Worm (Caenorhabditis elegans) whole organism, early embryonic: Measurements from ENCODE around the gene Y38H6C.23.

ENCODE experiments used
- F13C5.2 ChIP-seq: sonication (generic microtip); optimal IDR thresholded peaks from 2 replicates; lab custom pipeline; 2017; ENCODE audit warnings: mild to moderate bottlenecking, missing genetic modification characterization, inconsistent platforms, missing compliant biosample characterization
- ama-1 ChIP-seq: fragments of 150-350 bp; optimal IDR thresholded peaks from 2 replicates; lab custom pipeline; 2014
- ceh-13 ChIP-seq: fragments of 200-800 bp; sonication (Bioruptor generic); optimal IDR thresholded peaks from 2 replicates; lab custom pipeline; 2018; ENCODE audit warnings: mild to moderate bottlenecking, missing genetic modification characterization, missing compliant biosample characterization
- ceh-36 ChIP-seq: sonication (generic microtip); optimal IDR thresholded peaks from 2 replicates; lab custom pipeline; 2016; ENCODE audit warnings: missing genetic modification characterization, inconsistent platforms, missing compliant biosample characterization
- ets-7 ChIP-seq: sonication (generic microtip); optimal IDR thresholded peaks from 2 replicates; lab custom pipeline; 2016; ENCODE audit warnings: missing genotype, missing genetic modification characterization, missing compliant biosample characterization
- flt-1 ChIP-seq: fragments of 200-800 bp; sonication (Bioruptor generic); IDR thresholded peaks from 2 replicates; pipeline ENCODE4 v1.3.6; 2022; ENCODE audit warnings: missing genetic modification characterization, missing compliant biosample characterization
- hmbx-1 ChIP-seq: sonication (generic microtip); optimal IDR thresholded peaks from 2 replicates; lab custom pipeline; 2016; ENCODE audit warnings: mild to moderate bottlenecking, missing genetic modification characterization, missing compliant biosample characterization
- hmg-4 ChIP-seq: fragments of 200-800 bp; sonication (Bioruptor generic); optimal IDR thresholded peaks from 2 replicates; lab custom pipeline; 2018; ENCODE audit warnings: mild to moderate bottlenecking, missing genetic modification characterization, missing compliant biosample characterization
- pes-1 ChIP-seq: fragments of 200-800 bp; sonication (Bioruptor generic); IDR thresholded peaks from 2 replicates; pipeline ENCODE4 v1.3.6; 2022; ENCODE audit warnings: missing genetic modification reagents, missing genetic modification characterization, missing compliant biosample characterization
- scrt-1 ChIP-seq: fragments of 200-800 bp; sonication (Bioruptor generic); IDR thresholded peaks from 2 replicates; pipeline ENCODE4 v1.3.6; 2022; ENCODE audit warnings: missing genetic modification characterization, missing compliant biosample characterization
- sea-1 ChIP-seq: fragments of 200-800 bp; sonication (Bioruptor generic); conservative IDR thresholded peaks from 2 replicates; pipeline ENCODE4 v1.3.6; 2022; ENCODE audit warnings: missing genetic modification characterization, missing compliant biosample characterization
- tbx-11 ChIP-seq: fragments of 200-800 bp; sonication (Bioruptor generic); IDR thresholded peaks from 2 replicates; pipeline ENCODE4 v1.3.6; 2022; ENCODE audit warnings: missing genetic modification characterization, missing compliant biosample characterization
- tbx-37 ChIP-seq: fragments of 200-800 bp; sonication (Bioruptor generic); conservative IDR thresholded peaks from 2 replicates; pipeline ENCODE4 v1.3.6; 2022; ENCODE audit warnings: missing genetic modification reagents, missing genetic modification characterization, missing compliant biosample characterization

ce11 chrV:20561795-20562194, 5.6 kb upstream of the Y38H6C.23 start, which contains the start of gene F26F2.1:
- TF ChIP-seq tbx-37 (GFP tag; lab: Robert Waterston, UW) (no peak), ama-1 (lab: Kevin White, UChicago) (no peak), ceh-13 (no peak), F13C5.2 (tag; lab: Kevin White, UChicago) (no peak), sea-1 (GFP tag; lab: Robert Waterston, UW) (no peak), flt-1 (no peak), hmg-4 (GFP tag; lab: Kevin White, UChicago) (no peak), pes-1 (GFP tag; lab: Robert Waterston, UW) (no peak), tbx-11 (GFP tag; lab: Robert Waterston, UW) (no peak), ceh-36 (tag; lab: Kevin White, UChicago) (no peak), scrt-1 (GFP tag; lab: Robert Waterston, UW) (no peak), hmbx-1 (tag; lab: Kevin White, UChicago) (no peak), ets-7 (no peak)
